Worm (Caenorhabditis elegans): ENCODE measurements around the gene T21C12.8.

T21C12.8 gene

DNA sequence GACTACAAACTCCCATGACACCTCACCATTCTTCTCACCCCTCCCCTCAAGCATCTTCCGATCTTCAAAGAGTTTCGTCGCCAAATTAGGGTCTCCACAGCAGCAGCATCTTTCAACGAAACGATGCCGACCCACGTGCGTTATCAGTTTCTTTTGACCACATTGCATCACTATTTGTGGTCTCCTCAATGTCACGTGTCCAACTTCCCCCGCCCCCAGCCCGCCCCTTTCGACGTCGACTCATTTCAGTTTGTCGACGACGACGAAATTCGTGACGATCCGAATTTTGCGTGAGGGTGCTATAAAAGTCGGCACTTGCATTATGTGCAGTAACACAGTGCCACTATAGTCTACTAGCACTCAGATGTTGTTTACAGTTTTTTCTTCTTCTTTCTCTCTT is 18.6 kb downstream of the T21C12.8 start (continued):
- peak; percentile 36; the same call in 1 of the 2 replicates for TF ChIP-seq hmg-1.2 (GFP tag; IDR thresholded peaks at IDR 0.05)
- TF ChIP-seq hmg-20 (GFP tag; IDR thresholded peaks at IDR 0.05) = no peak
- TF ChIP-seq pbrm-1 (GFP tag; IDR thresholded peaks at IDR 0.05) = peak; percentile 66
- TF ChIP-seq F52B5.7 (tag; optimal IDR thresholded peaks at IDR 0.05) = no peak
- TF ChIP-seq Y79H2A.3 (GFP tag; conservative IDR thresholded peaks at IDR 0.05) = no peak
- no peak for TF ChIP-seq bed-2 (GFP tag; IDR thresholded peaks at IDR 0.05)
- no peak for TF ChIP-seq aptf-2 (GFP tag; conservative IDR thresholded peaks at IDR 0.05)
- TF ChIP-seq let-607 (tag; optimal IDR thresholded peaks at IDR 0.05) = peak in 1 of 2 experiments; percentile 74
- TF ChIP-seq B0019.2 (GFP tag; conservative IDR thresholded peaks at IDR 0.05) = no peak
- peak; percentile 77 for TF ChIP-seq chd-7 (tag; optimal IDR thresholded peaks at IDR 0.05)
- no peak for TF ChIP-seq sea-2 (GFP tag; IDR thresholded peaks at IDR 0.05)
- no peak for TF ChIP-seq C17E4.6 (GFP tag; IDR thresholded peaks at IDR 0.05)
- TF ChIP-seq lsl-1 (GFP tag; optimal IDR thresholded peaks at IDR 0.05) = no peak
- TF ChIP-seq madf-8 (GFP tag; conservative IDR thresholded peaks at IDR 0.05) = no peak
- TF ChIP-seq hsf-1 (GFP tag; IDR thresholded peaks at IDR 0.05) = no peak
- no peak for TF ChIP-seq him-1 (tag; optimal IDR thresholded peaks at IDR 0.05)
- no peak for TF ChIP-seq ztf-6 (GFP tag; IDR thresholded peaks at IDR 0.05)
- TF ChIP-seq ceh-91 (GFP tag; IDR thresholded peaks at IDR 0.05) = no peak
- TF ChIP-seq K11D2.4 (GFP tag; IDR thresholded peaks at IDR 0.05) = peak; percentile 46; the same call in 1 of the 2 replicates
- peak; percentile 91 for TF ChIP-seq ztf-26 (tag; optimal IDR thresholded peaks at IDR 0.05)
- peak; percentile 54; the same call in 1 of the 2 replicates for TF ChIP-seq lir-1 (GFP tag; conservative IDR thresholded peaks at IDR 0.05)
- TF ChIP-seq lag-1 (GFP tag; IDR thresholded peaks at IDR 0.05) = no peak
- TF ChIP-seq mcd-1 (GFP tag; IDR thresholded peaks at IDR 0.05) = peak; percentile 64
- TF ChIP-seq madf-10 (tag; optimal IDR thresholded peaks at IDR 0.05) = no peak
- TF ChIP-seq F55B11.4 (tag; optimal IDR thresholded peaks at IDR 0.05; ENCODE audit: borderline replicate concordance, insufficient read depth) = no peak
- no peak for TF ChIP-seq dpl-1 (GFP tag; optimal IDR thresholded peaks at IDR 0.05)
- no peak for TF ChIP-seq B0035.1 (tag; optimal IDR thresholded peaks at IDR 0.05)
- no peak for TF ChIP-seq F57C9.4 (tag; optimal IDR thresholded peaks at IDR 0.05)
- no peak for TF ChIP-seq Y53F4B.3 (GFP tag; IDR thresholded peaks at IDR 0.05)
- TF ChIP-seq dox-1 (GFP tag; IDR thresholded peaks at IDR 0.05) = peak; percentile 76
- TF ChIP-seq tbp1 (GFP tag; optimal IDR thresholded peaks at IDR 0.05) = peak; percentile 60
- peak; percentile 8 for TF ChIP-seq ztf-3 (GFP tag; optimal IDR thresholded peaks at IDR 0.05)
- no peak for TF ChIP-seq F57A8.1 (GFP tag; optimal IDR thresholded peaks at IDR 0.05)
- TF ChIP-seq snpc-4 (GFP tag; optimal IDR thresholded peaks at IDR 0.05) = no peak
- TF ChIP-seq snpc-4 (tag; optimal IDR thresholded peaks at IDR 0.05) = peak in 1 of 4 experiments; percentile 0
- TF ChIP-seq unc-130 (GFP tag; optimal IDR thresholded peaks at IDR 0.05) = no peak
- no peak for TF ChIP-seq hlh-26 (GFP tag; conservative IDR thresholded peaks at IDR 0.05)
- no peak for TF ChIP-seq rpc-1 (optimal IDR thresholded peaks at IDR 0.05)
- no peak for TF ChIP-seq rpc-1 (tag; optimal IDR thresholded peaks at IDR 0.05)
- peak; percentile 63 for TF ChIP-seq attf-5 (GFP tag; optimal IDR thresholded peaks at IDR 0.05)
- TF ChIP-seq sdz-38 (tag; optimal IDR thresholded peaks at IDR 0.05) = no peak
- TF ChIP-seq mel-28 (tag; optimal IDR thresholded peaks at IDR 0.05; ENCODE audit: borderline replicate concordance) = no peak
- TF ChIP-seq hlh-12 (tag; optimal IDR thresholded peaks at IDR 0.05) = no peak
- 0 out of 2 replicates have a peak, but pooled peaks have one; percentile 70 for TF ChIP-seq cebp-2 (GFP tag; IDR thresholded peaks at IDR 0.05)
- TF ChIP-seq F33H1.4 (GFP tag; IDR thresholded peaks at IDR 0.05) = no peak
- TF ChIP-seq B0261.1 (tag; optimal IDR thresholded peaks at IDR 0.05) = no peak
- no peak for TF ChIP-seq madf-3 (GFP tag; IDR thresholded peaks at IDR 0.05)
- peak; percentile 74 for TF ChIP-seq B0336.3 (GFP tag; IDR thresholded peaks at IDR 0.05)
- no peak for TF ChIP-seq F49E8.2 (tag; optimal IDR thresholded peaks at IDR 0.05; ENCODE audit: insufficient read depth)
- no peak for TF ChIP-seq mxl-1 (tag; optimal IDR thresholded peaks at IDR 0.05)

Measured in whole organism, young adult.